Fruit fly (Drosophila melanogaster) whole organism, prepupa: ENCODE measurements around the gene CG31391.

Experiments
- Blimp-1 ChIP-seq: fragments of 200-800 bp; sonication (Bioruptor generic); optimal IDR thresholded peaks from 3 replicates; lab custom pipeline; 2017; ENCODE audit warnings: missing biosample characterization, missing genetic modification characterization, mild to moderate bottlenecking, moderate library complexity, missing genetic modification reagents
- CG11294 ChIP-seq: fragments of 200-800 bp; sonication (Bioruptor generic); IDR thresholded peaks from 2 replicates; pipeline ENCODE4 v1.3.6; 2022; ENCODE audit warnings: missing biosample characterization, missing genetic modification characterization
- CG11762 ChIP-seq: fragments of 200-800 bp; sonication (Bioruptor generic); optimal IDR thresholded peaks from 3 replicates; lab custom pipeline; 2016; ENCODE audit warnings: missing biosample characterization, missing genetic modification characterization; ENCODE audit not compliant: insufficient read depth
- CG11902 ChIP-seq: fragments of 200-800 bp; sonication (Bioruptor generic); optimal IDR thresholded peaks from 3 replicates; lab custom pipeline; 2016; ENCODE audit warnings: missing biosample characterization, missing genetic modification characterization
- CG15336 ChIP-seq: fragments of 200-800 bp; sonication (Bioruptor generic); IDR thresholded peaks from 2 replicates; pipeline ENCODE4 v1.3.6; 2022; ENCODE audit warnings: missing biosample characterization, missing genetic modification characterization
- CG16779 ChIP-seq: fragments of 200-800 bp; sonication (Bioruptor generic); optimal IDR thresholded peaks from 3 replicates; lab custom pipeline; 2017; ENCODE audit warnings: missing biosample characterization, mild to moderate bottlenecking, missing genetic modification characterization
- CG3032 ChIP-seq: fragments of 200-800 bp; optimal IDR thresholded peaks from 2 replicates; lab custom pipeline; 2019; ENCODE audit warnings: missing biosample characterization, mild to moderate bottlenecking, missing genetic modification characterization, moderate library complexity
- CG31627 ChIP-seq: fragments of 200-800 bp; sonication (Bioruptor generic); optimal IDR thresholded peaks from 3 replicates; lab custom pipeline; 2016; ENCODE audit warnings: missing biosample characterization, missing genetic modification characterization
- CG32006 ChIP-seq: fragments of 200-800 bp; sonication (Bioruptor generic); optimal IDR thresholded peaks from 3 replicates; lab custom pipeline; 2017; ENCODE audit warnings: missing biosample characterization, mild to moderate bottlenecking, missing genetic modification characterization
- CG3919 ChIP-seq: fragments of 200-800 bp; sonication (Bioruptor generic); optimal IDR thresholded peaks from 3 replicates; lab custom pipeline; 2016; ENCODE audit warnings: missing biosample characterization, missing genetic modification characterization
- CG4318 ChIP-seq: fragments of 200-800 bp; sonication (Bioruptor generic); optimal IDR thresholded peaks from 3 replicates; lab custom pipeline; 2017; ENCODE audit warnings: missing biosample characterization, mild to moderate bottlenecking, missing genetic modification characterization
- CG6163 ChIP-seq: fragments of 200-800 bp; sonication (Bioruptor generic); IDR thresholded peaks from 3 replicates; pipeline ENCODE4 v1.3.6; 2022; ENCODE audit warnings: missing biosample characterization, missing genetic modification characterization
- CG6792 ChIP-seq: fragments of 200-800 bp; sonication (Bioruptor generic); optimal IDR thresholded peaks from 3 replicates; lab custom pipeline; 2016; ENCODE audit warnings: missing biosample characterization, missing genetic modification characterization
- CG6808 ChIP-seq: fragments of 200-800 bp; sonication (Bioruptor generic); optimal IDR thresholded peaks from 3 replicates; lab custom pipeline; 2017; ENCODE audit warnings: missing biosample characterization, missing genetic modification characterization, mild to moderate bottlenecking, moderate library complexity, missing genetic modification reagents
- CG6854 ChIP-seq: fragments of 200-800 bp; sonication (Bioruptor generic); optimal IDR thresholded peaks from 2 replicates; lab custom pipeline; 2017; ENCODE audit warnings: missing biosample characterization, mild to moderate bottlenecking, missing genetic modification characterization
- CG7368 ChIP-seq: fragments of 200-800 bp; sonication (Bioruptor generic); optimal IDR thresholded peaks from 3 replicates; lab custom pipeline; 2016; ENCODE audit warnings: missing biosample characterization, missing genetic modification characterization
- CG8119 ChIP-seq: fragments of 200-800 bp; sonication (Bioruptor generic); IDR thresholded peaks from 3 replicates; pipeline ENCODE4 v1.3.6; 2022; ENCODE audit warnings: missing biosample characterization, missing genetic modification characterization
- CG8319 ChIP-seq: fragments of 200-800 bp; sonication (Bioruptor generic); optimal IDR thresholded peaks from 3 replicates; lab custom pipeline; 2016; ENCODE audit warnings: missing biosample characterization, missing genetic modification characterization
- CG8632 ChIP-seq: fragments of 200-800 bp; sonication (Bioruptor generic); optimal IDR thresholded peaks from 3 replicates; lab custom pipeline; 2016; ENCODE audit warnings: missing biosample characterization, missing genetic modification characterization
- CG9139 ChIP-seq: fragments of 200-800 bp; sonication (Bioruptor generic); optimal IDR thresholded peaks from 3 replicates; lab custom pipeline; 2017; ENCODE audit warnings: missing biosample characterization, mild to moderate bottlenecking, missing genetic modification characterization
- Eip75B ChIP-seq: fragments of 200-800 bp; sonication (Bioruptor generic); optimal IDR thresholded peaks from 3 replicates; lab custom pipeline; 2016; ENCODE audit warnings: missing biosample characterization, missing genetic modification characterization
- Eip78C ChIP-seq: fragments of 200-800 bp; sonication (Bioruptor generic); peaks from one replicate; lab custom pipeline; 2016; ENCODE audit warnings: missing biosample characterization, missing genetic modification characterization
- Ets96B ChIP-seq: fragments of 200-800 bp; optimal IDR thresholded peaks from 2 replicates; lab custom pipeline; 2019; ENCODE audit warnings: missing biosample characterization, mild to moderate bottlenecking, missing genetic modification characterization, moderate library complexity
- Hr39 ChIP-seq: fragments of 200-800 bp; sonication (Bioruptor generic); optimal IDR thresholded peaks from 2 replicates; lab custom pipeline; 2016; ENCODE audit warnings: missing biosample characterization, missing genetic modification characterization
- Hr4 ChIP-seq: fragments of 200-800 bp; sonication (Bioruptor generic); optimal IDR thresholded peaks from 3 replicates; lab custom pipeline; 2016; ENCODE audit warnings: missing biosample characterization, missing genetic modification characterization
- Met ChIP-seq: fragments of 200-800 bp; sonication (Bioruptor generic); optimal IDR thresholded peaks from 3 replicates; lab custom pipeline; 2016; ENCODE audit warnings: missing biosample characterization, missing genetic modification characterization
- OdsH ChIP-seq: fragments of 200-800 bp; sonication (Bioruptor generic); optimal IDR thresholded peaks from 3 replicates; lab custom pipeline; 2016; ENCODE audit warnings: missing biosample characterization, missing genetic modification characterization
- Smox ChIP-seq: fragments of 200-800 bp; sonication (Bioruptor generic); optimal IDR thresholded peaks from 3 replicates; lab custom pipeline; 2016; ENCODE audit warnings: missing biosample characterization, missing genetic modification characterization
- Sox102F ChIP-seq: fragments of 200-800 bp; sonication (Bioruptor generic); optimal IDR thresholded peaks from 2 replicates; lab custom pipeline; 2016; ENCODE audit warnings: missing biosample characterization, mild to moderate bottlenecking, missing genetic modification characterization
- Sox14 ChIP-seq: fragments of 200-800 bp; sonication (Bioruptor generic); optimal IDR thresholded peaks from 3 replicates; lab custom pipeline; 2016; ENCODE audit warnings: missing biosample characterization, missing genetic modification characterization
- Sox15 ChIP-seq: fragments of 200-800 bp; sonication (Bioruptor generic); optimal IDR thresholded peaks from 3 replicates; lab custom pipeline; 2016; ENCODE audit warnings: missing biosample characterization, missing genetic modification characterization
- achi ChIP-seq: fragments of 200-800 bp; sonication (Bioruptor generic); optimal IDR thresholded peaks from 3 replicates; lab custom pipeline; 2016; ENCODE audit warnings: missing biosample characterization, missing genetic modification characterization
- acj6 ChIP-seq: fragments of 200-800 bp; sonication (Bioruptor generic); optimal IDR thresholded peaks from 3 replicates; lab custom pipeline; 2016; ENCODE audit warnings: missing biosample characterization, missing genetic modification characterization
- cyc ChIP-seq: fragments of 200-800 bp; sonication (Bioruptor generic); optimal IDR thresholded peaks from 3 replicates; lab custom pipeline; 2016; ENCODE audit warnings: missing biosample characterization, missing genetic modification characterization
- dac ChIP-seq: fragments of 200-800 bp; sonication (Bioruptor generic); optimal IDR thresholded peaks from 2 replicates; lab custom pipeline; 2017; ENCODE audit warnings: missing biosample characterization, mild to moderate bottlenecking, missing genetic modification characterization
- dsx ChIP-seq: fragments of 200-800 bp; optimal IDR thresholded peaks from 3 replicates; lab custom pipeline; 2019; ENCODE audit warnings: missing biosample characterization, mild to moderate bottlenecking, missing genetic modification characterization, moderate library complexity; ENCODE audit not compliant: poor library complexity, severe bottlenecking
- esn ChIP-seq: fragments of 200-800 bp; sonication (Bioruptor generic); optimal IDR thresholded peaks from 2 replicates; lab custom pipeline; 2016; ENCODE audit warnings: missing biosample characterization, mild to moderate bottlenecking, missing genetic modification characterization, moderate library complexity
- fd59A ChIP-seq: fragments of 200-800 bp; sonication (Bioruptor generic); optimal IDR thresholded peaks from 2 replicates; lab custom pipeline; 2017; ENCODE audit warnings: missing biosample characterization, mild to moderate bottlenecking, missing genetic modification characterization, missing genetic modification reagents
- fd85E ChIP-seq: fragments of 200-800 bp; sonication (Bioruptor generic); optimal IDR thresholded peaks from 3 replicates; lab custom pipeline; 2016; ENCODE audit warnings: missing biosample characterization, missing genetic modification characterization
- fkh ChIP-seq: fragments of 200-800 bp; sonication (Bioruptor generic); optimal IDR thresholded peaks from 3 replicates; lab custom pipeline; 2017; ENCODE audit warnings: missing biosample characterization, mild to moderate bottlenecking, missing genetic modification characterization, moderate library complexity
- lz ChIP-seq: fragments of 200-800 bp; sonication (Bioruptor generic); optimal IDR thresholded peaks from 3 replicates; lab custom pipeline; 2016; ENCODE audit warnings: missing biosample characterization, missing genetic modification characterization
- net ChIP-seq: fragments of 200-800 bp; sonication (Bioruptor generic); optimal IDR thresholded peaks from 3 replicates; lab custom pipeline; 2016; ENCODE audit warnings: missing biosample characterization, missing genetic modification characterization
- pdm3 ChIP-seq: fragments of 200-800 bp; sonication (Bioruptor generic); optimal IDR thresholded peaks from 3 replicates; lab custom pipeline; 2016; ENCODE audit warnings: missing biosample characterization, missing genetic modification characterization
- salr ChIP-seq, 2 experiments: fragments of 200-800 bp; sonication (Bioruptor generic); optimal IDR thresholded peaks; 3 replicates each; lab custom pipeline; 2016 to 2018; ENCODE audit warnings: missing biosample characterization in 2 of 2, missing genetic modification characterization in 2 of 2, mild to moderate bottlenecking in 1 of 2
- spab ChIP-seq: fragments of 200-800 bp; sonication (Bioruptor generic); optimal IDR thresholded peaks from 2 replicates; lab custom pipeline; 2017; ENCODE audit warnings: missing biosample characterization, mild to moderate bottlenecking, missing genetic modification characterization, missing genetic modification reagents
- ss ChIP-seq, 2 experiments: fragments of 200-800 bp; sonication (Bioruptor generic); optimal IDR thresholded peaks; 2 replicates in 1 of 2; 3 replicates in 1 of 2; lab custom pipeline; 2017 to 2018; ENCODE audit warnings: mild to moderate bottlenecking in 2 of 2, missing biosample characterization in 2 of 2, missing genetic modification characterization in 2 of 2, moderate library complexity in 1 of 2
- svp ChIP-seq: fragments of 200-800 bp; sonication (Bioruptor generic); peaks from one replicate; lab custom pipeline; 2016; ENCODE audit warnings: missing biosample characterization, missing genetic modification characterization
- topi ChIP-seq: fragments of 200-800 bp; sonication (Bioruptor generic); optimal IDR thresholded peaks from 3 replicates; lab custom pipeline; 2016; ENCODE audit warnings: missing biosample characterization, missing genetic modification characterization

CG31391 gene

dm6 chr3R:10655968-10656367, 48.9 kb downstream of the CG31391 start:
- TF ChIP-seq dsx (GFP tag; lab: Kevin White, UChicago), result no peak
- TF ChIP-seq Hr39 (GFP tag; lab: Kevin White, UChicago), result peak; percentile 14
- no peak for TF ChIP-seq svp (GFP tag; lab: Kevin White, UChicago)
- TF ChIP-seq Met, result peak; percentile 8
- peak; percentile 23 for TF ChIP-seq CG32006 (GFP tag; lab: Kevin White, UChicago)
- peak; percentile 35 for TF ChIP-seq Eip78C (GFP tag; lab: Kevin White, UChicago)
- peak; percentile 4 for TF ChIP-seq CG3919 (GFP tag; lab: Kevin White, UChicago)
- TF ChIP-seq CG6163 (GFP tag; lab: Robert Waterston, UW), result peak; percentile 29; the same call in 2 of the 3 replicates
- no peak for TF ChIP-seq Ets96B (tag; lab: Kevin White, UChicago)
- TF ChIP-seq Smox (GFP tag; lab: Kevin White, UChicago), result no peak
- peak; percentile 1 for TF ChIP-seq esn (GFP tag; lab: Kevin White, UChicago)
- TF ChIP-seq CG8632 (GFP tag; lab: Kevin White, UChicago), result no peak
- peak; percentile 7 for TF ChIP-seq OdsH (GFP tag; lab: Kevin White, UChicago)
- no peak for TF ChIP-seq fd85E
- no peak for TF ChIP-seq acj6
- TF ChIP-seq CG15336 (GFP tag; lab: Robert Waterston, UW), result 0 out of 2 replicates have a peak, but pooled peaks have one; percentile 18

- TF ChIP-seq dsx (GFP tag; lab: Kevin White, UChicago), result no peak
- TF ChIP-seq topi (GFP tag; lab: Kevin White, UChicago), result no peak
- no peak for TF ChIP-seq Smox (GFP tag; lab: Kevin White, UChicago)
- no peak for TF ChIP-seq CG11762 (GFP tag; lab: Kevin White, UChicago)
- no peak for TF ChIP-seq CG9139 (GFP tag; lab: Kevin White, UChicago)
- TF ChIP-seq cyc, result no peak
- TF ChIP-seq pdm3 (GFP tag; lab: Kevin White, UChicago), result no peak
- no peak for TF ChIP-seq CG8319
- TF ChIP-seq CG31627 (GFP tag; lab: Kevin White, UChicago), result no peak
- no peak for TF ChIP-seq Blimp-1 (GFP tag; lab: Kevin White, UChicago)
- no peak for TF ChIP-seq fkh
- no peak for TF ChIP-seq CG3032 (tag; lab: Kevin White, UChicago)
- TF ChIP-seq ss (GFP tag; optimal IDR thresholded peaks at IDR 0.05; lab: Kevin White, UChicago), result no peak
- peak; percentile 45; the same call in 1 of the 3 replicates for TF ChIP-seq CG8119 (GFP tag; lab: Robert Waterston, UW)
- no peak for TF ChIP-seq Sox102F (GFP tag; lab: Kevin White, UChicago)
- no peak for TF ChIP-seq OdsH (GFP tag; lab: Kevin White, UChicago)
- TF ChIP-seq fd59A, result no peak
- no peak for TF ChIP-seq fd85E
- TF ChIP-seq CG6854 (GFP tag; lab: Kevin White, UChicago), result no peak
- no peak for TF ChIP-seq CG8632 (GFP tag; lab: Kevin White, UChicago)
- TF ChIP-seq CG6808, result no peak
- no peak for TF ChIP-seq CG7368
- TF ChIP-seq CG32006 (GFP tag; lab: Kevin White, UChicago), result peak; percentile 71
- TF ChIP-seq salr (GFP tag; optimal IDR thresholded peaks at IDR 0.05; lab: Kevin White, UChicago), result peak in 1 of 2 experiments; percentile 3
- no peak for TF ChIP-seq Met
- peak; percentile 20 for TF ChIP-seq CG4318 (GFP tag; lab: Kevin White, UChicago)
- no peak for TF ChIP-seq lz
- no peak for TF ChIP-seq CG6163 (GFP tag; lab: Robert Waterston, UW)
- no peak for TF ChIP-seq Sox15 (GFP tag; lab: Kevin White, UChicago)
- no peak for TF ChIP-seq Eip75B (GFP tag; lab: Kevin White, UChicago)
- no peak for TF ChIP-seq net (GFP tag; lab: Kevin White, UChicago)
- peak; percentile 58; the same call in 1 of the 2 replicates for TF ChIP-seq CG15336 (GFP tag; lab: Robert Waterston, UW)
- no peak for TF ChIP-seq CG16779 (tag; lab: Kevin White, UChicago)
- no peak for TF ChIP-seq CG6792 (GFP tag; lab: Kevin White, UChicago)
- no peak for TF ChIP-seq acj6
- peak; percentile 13 for TF ChIP-seq achi
- TF ChIP-seq Eip78C (GFP tag; lab: Kevin White, UChicago), result peak; percentile 52
- no peak for TF ChIP-seq esn (GFP tag; lab: Kevin White, UChicago)
- TF ChIP-seq spab (GFP tag; lab: Kevin White, UChicago), result no peak
- no peak for TF ChIP-seq svp (GFP tag; lab: Kevin White, UChicago)
- no peak for TF ChIP-seq CG11294 (GFP tag; lab: Robert Waterston, UW)
- peak; percentile 36 for TF ChIP-seq Hr4
- TF ChIP-seq dac, result no peak
- TF ChIP-seq CG11902 (GFP tag; lab: Kevin White, UChicago), result no peak
- TF ChIP-seq Sox14 (GFP tag; lab: Kevin White, UChicago), result no peak
These were observed 50.2 kb downstream of the CG31391 start for dm6 chr3R:10654642-10655041.
